Worm (Caenorhabditis elegans): ENCODE data around the gene F55E10.1.

- TF ChIP-seq sea-2 (GFP tag; optimal IDR thresholded peaks at IDR 0.05) (no peak), elt-1 (tag; optimal IDR thresholded peaks at IDR 0.05) (no peak), egl-27 (tag; optimal IDR thresholded peaks at IDR 0.05) (no peak), pqm-1 (tag; optimal IDR thresholded peaks at IDR 0.05) (no peak), snpc-4 (tag; optimal IDR thresholded peaks at IDR 0.05) (no peak), nhr-237 (tag; optimal IDR thresholded peaks at IDR 0.05) (no peak), unc-62 (GFP tag; optimal IDR thresholded peaks at IDR 0.05) (no peak), hmg-11 (tag; optimal IDR thresholded peaks at IDR 0.05) (no peak), daf-12 (tag; optimal IDR thresholded peaks at IDR 0.05) (no peak), tbx-2 (tag; optimal IDR thresholded peaks at IDR 0.05) (no peak), ztf-11 (tag; optimal IDR thresholded peaks at IDR 0.05) (no peak), elt-2 (tag; optimal IDR thresholded peaks at IDR 0.05) (peak; percentile 59), skn-1 (tag; optimal IDR thresholded peaks at IDR 0.05) (no peak)
Observed at ce11 chrX:8346248-8346647, 4.5 kb downstream of the F55E10.1 start, which contains the start of gene drd-5.
